Fruit fly (Drosophila melanogaster) whole organism, embryonic: ENCODE measurements around the gene PolG2.

Experiments
- Atf3 ChIP-seq: fragments of 200-800 bp; sonication (Bioruptor generic); optimal IDR thresholded peaks from 3 replicates; lab custom pipeline; 2016; ENCODE audit warnings: missing biosample characterization, missing genetic modification characterization
- Blimp-1 ChIP-seq: fragments of 200-800 bp; sonication (Bioruptor generic); optimal IDR thresholded peaks from 3 replicates; lab custom pipeline; 2018; ENCODE audit warnings: missing biosample characterization, missing genetic modification characterization, mild to moderate bottlenecking, moderate library complexity, missing genetic modification reagents
- CG10321 ChIP-seq: fragments of 200-800 bp; sonication (Bioruptor generic); IDR thresholded peaks from 2 replicates; pipeline ENCODE4 v1.3.6; 2022; ENCODE audit warnings: missing biosample characterization, missing genetic modification characterization
- CG10366 ChIP-seq: fragments of 200-800 bp; sonication (Bioruptor generic); IDR thresholded peaks from 2 replicates; pipeline ENCODE4 v1.3.6; 2022; ENCODE audit warnings: missing biosample characterization, missing genetic modification characterization
- CG10654 ChIP-seq: fragments of 200-800 bp; sonication (Bioruptor generic); optimal IDR thresholded peaks from 2 replicates; lab custom pipeline; 2016; ENCODE audit warnings: missing biosample characterization, missing genetic modification characterization
- CG12769 ChIP-seq: fragments of 200-800 bp; sonication (Bioruptor generic); optimal IDR thresholded peaks from 2 replicates; lab custom pipeline; 2019; ENCODE audit warnings: missing biosample characterization, mild to moderate bottlenecking, missing genetic modification characterization, moderate library complexity
- CG13123 ChIP-seq: fragments of 200-800 bp; sonication (Bioruptor generic); optimal IDR thresholded peaks from 2 replicates; lab custom pipeline; 2016; ENCODE audit warnings: missing biosample characterization, missing genetic modification characterization
- CG13287 ChIP-seq: fragments of 200-800 bp; sonication (Bioruptor generic); IDR thresholded peaks from 2 replicates; pipeline ENCODE4 v1.3.6; 2022; ENCODE audit warnings: missing biosample characterization, missing genetic modification characterization; ENCODE audit not compliant: partially characterized antibody
- CG18764 ChIP-seq: fragments of 200-800 bp; sonication (Bioruptor generic); optimal IDR thresholded peaks from 3 replicates; lab custom pipeline; 2016; ENCODE audit warnings: missing biosample characterization, missing genetic modification characterization
- CG3065 ChIP-seq: fragments of 200-800 bp; sonication (Bioruptor generic); optimal IDR thresholded peaks from 2 replicates; lab custom pipeline; 2016; ENCODE audit warnings: missing biosample characterization, missing genetic modification characterization
- CG31388 ChIP-seq: fragments of 200-800 bp; sonication (Bioruptor generic); optimal IDR thresholded peaks from 2 replicates; lab custom pipeline; 2016; ENCODE audit warnings: missing biosample characterization, missing genetic modification characterization
- CG34224 ChIP-seq: fragments of 200-800 bp; sonication (Bioruptor generic); IDR thresholded peaks from 3 replicates; pipeline ENCODE4 v1.3.6; 2022; ENCODE audit warnings: missing biosample characterization, missing genetic modification characterization; ENCODE audit not compliant: partially characterized antibody
- CG4328 ChIP-seq: fragments of 200-800 bp; sonication (Bioruptor generic); optimal IDR thresholded peaks from 3 replicates; lab custom pipeline; 2017; ENCODE audit warnings: missing biosample characterization, missing genetic modification reagents, missing genetic modification characterization
- CG43689 ChIP-seq: fragments of 200-800 bp; sonication (Bioruptor generic); IDR thresholded peaks from 2 replicates; pipeline ENCODE4 v1.3.6; 2022; ENCODE audit warnings: missing biosample characterization, missing genetic modification characterization
- CG6765 ChIP-seq: fragments of 200-800 bp; sonication (Bioruptor generic); optimal IDR thresholded peaks from 3 replicates; lab custom pipeline; 2017; ENCODE audit warnings: missing biosample characterization, mild to moderate bottlenecking, missing genetic modification characterization
- CG7786 ChIP-seq: fragments of 200-800 bp; sonication (Bioruptor generic); optimal IDR thresholded peaks from 2 replicates; lab custom pipeline; 2016; ENCODE audit warnings: missing biosample characterization, missing genetic modification characterization
- CG8089 ChIP-seq: fragments of 200-800 bp; sonication (Bioruptor generic); optimal IDR thresholded peaks from 3 replicates; lab custom pipeline; 2016; ENCODE audit warnings: missing biosample characterization, missing genetic modification characterization
- D19A ChIP-seq: fragments of 200-800 bp; optimal IDR thresholded peaks from 3 replicates; lab custom pipeline; 2019; ENCODE audit warnings: missing biosample characterization, mild to moderate bottlenecking, missing genetic modification characterization, moderate library complexity
- Dll ChIP-seq: fragments of 200-800 bp; sonication (Bioruptor generic); IDR thresholded peaks from 4 replicates; pipeline ENCODE4 v1.3.6; 2022; ENCODE audit warnings: missing biosample characterization, missing genetic modification characterization; ENCODE audit not compliant: partially characterized antibody
- Dp ChIP-seq: fragments of 200-800 bp; sonication (Bioruptor generic); optimal IDR thresholded peaks from 2 replicates; lab custom pipeline; 2018; ENCODE audit warnings: missing biosample characterization, mild to moderate bottlenecking, missing genetic modification characterization, moderate library complexity
- Dref ChIP-seq: fragments of 200-800 bp; sonication (Bioruptor generic); IDR thresholded peaks from 2 replicates; pipeline ENCODE4 v1.3.6; 2022; ENCODE audit warnings: missing biosample characterization, missing genetic modification characterization
- GATAe ChIP-seq: fragments of 200-800 bp; sonication (Bioruptor generic); conservative IDR thresholded peaks from 2 replicates; pipeline ENCODE4 v1.3.6; 2022; ENCODE audit warnings: missing biosample characterization, missing genetic modification characterization
- HLH3B ChIP-seq: fragments of 200-800 bp; sonication (Bioruptor generic); IDR thresholded peaks from 2 replicates; pipeline ENCODE4 v1.3.6; 2022; ENCODE audit warnings: missing biosample characterization, missing genetic modification characterization
- HmgZ ChIP-seq: fragments of 200-800 bp; sonication (Bioruptor generic); optimal IDR thresholded peaks from 2 replicates; lab custom pipeline; 2018; ENCODE audit warnings: missing biosample characterization, mild to moderate bottlenecking, missing genetic modification characterization
- Lhr ChIP-seq: fragments of 200-800 bp; sonication (Bioruptor generic); optimal IDR thresholded peaks from 3 replicates; lab custom pipeline; 2017; ENCODE audit warnings: mild to moderate bottlenecking, missing biosample characterization, missing genetic modification reagents, missing genetic modification characterization
- Sox100B ChIP-seq: fragments of 200-800 bp; sonication (Bioruptor generic); optimal IDR thresholded peaks from 3 replicates; lab custom pipeline; 2018; ENCODE audit warnings: missing biosample characterization, mild to moderate bottlenecking, missing genetic modification characterization
- Sox102F ChIP-seq: fragments of 200-800 bp; sonication (Bioruptor generic); optimal IDR thresholded peaks from 2 replicates; lab custom pipeline; 2018; ENCODE audit warnings: missing biosample characterization, mild to moderate bottlenecking, missing genetic modification characterization, moderate library complexity
- Trl ChIP-seq, 3 experiments: fragments of >200 bp in 2 of 3; fragments of 200-800 bp in 1 of 3; sonication (Bioruptor generic) in 1 of 3; optimal IDR thresholded peaks; 2 replicates in 1 of 3; 3 replicates in 2 of 3; lab custom pipeline; 2016 to 2017; ENCODE audit warnings: missing biosample characterization in 1 of 3, missing genetic modification characterization in 1 of 3
- Vsx1 ChIP-seq: fragments of 200-800 bp; sonication (Bioruptor generic); optimal IDR thresholded peaks from 2 replicates; lab custom pipeline; 2017; ENCODE audit warnings: missing biosample characterization, mild to moderate bottlenecking, missing genetic modification characterization, missing genetic modification reagents
- abd-A ChIP-seq: fragments of 200-800 bp; sonication (Bioruptor generic); optimal IDR thresholded peaks from 3 replicates; lab custom pipeline; 2019; ENCODE audit warnings: missing biosample characterization, mild to moderate bottlenecking, missing genetic modification characterization, moderate library complexity
- ac ChIP-seq: fragments of 200-800 bp; sonication (Bioruptor generic); optimal IDR thresholded peaks from 3 replicates; lab custom pipeline; 2017; ENCODE audit warnings: missing biosample characterization, mild to moderate bottlenecking, missing genetic modification characterization
- bbx ChIP-seq: fragments of 200-800 bp; sonication (Bioruptor generic); IDR thresholded peaks from 2 replicates; pipeline ENCODE4 v1.3.6; 2022; ENCODE audit warnings: missing biosample characterization, missing genetic modification characterization; ENCODE audit not compliant: partially characterized antibody
- caup ChIP-seq: fragments of 200-800 bp; sonication (Bioruptor generic); optimal IDR thresholded peaks from 3 replicates; lab custom pipeline; 2017; ENCODE audit warnings: missing biosample characterization, mild to moderate bottlenecking, missing genetic modification characterization, moderate library complexity; ENCODE audit not compliant: severe bottlenecking
- chm ChIP-seq: fragments of 200-800 bp; sonication (Bioruptor generic); IDR thresholded peaks from 2 replicates; pipeline ENCODE4 v1.3.6; 2022; ENCODE audit warnings: missing biosample characterization, missing genetic modification characterization
- ci ChIP-seq: fragments of 200-800 bp; sonication (Bioruptor generic); IDR thresholded peaks from 3 replicates; pipeline ENCODE4 v1.3.6; 2022; ENCODE audit warnings: missing biosample characterization, missing genetic modification characterization
- corto ChIP-seq: fragments of 200-800 bp; sonication (Bioruptor generic); optimal IDR thresholded peaks from 2 replicates; lab custom pipeline; 2016; ENCODE audit warnings: missing biosample characterization, mild to moderate bottlenecking, missing genetic modification characterization, moderate library complexity
- dimm ChIP-seq: fragments of 200-800 bp; sonication (Bioruptor generic); IDR thresholded peaks from 2 replicates; pipeline ENCODE4 v1.3.6; 2022; ENCODE audit warnings: missing biosample characterization, missing genetic modification characterization
- ems ChIP-seq: fragments of 200-800 bp; sonication (Bioruptor generic); optimal IDR thresholded peaks from 3 replicates; lab custom pipeline; 2016; ENCODE audit warnings: missing biosample characterization, missing genetic modification characterization
- eve ChIP-seq, 2 experiments: fragments of >200 bp; optimal IDR thresholded peaks; 2 replicates each; lab custom pipeline; 2017; ENCODE audit warnings: missing biosample characterization in 2 of 2, missing genetic modification characterization in 2 of 2
- fd96Cb ChIP-seq: fragments of 200-800 bp; sonication (Bioruptor generic); optimal IDR thresholded peaks from 2 replicates; lab custom pipeline; 2018; ENCODE audit warnings: missing biosample characterization, mild to moderate bottlenecking, missing genetic modification characterization, moderate library complexity
- grau ChIP-seq: fragments of 200-800 bp; optimal IDR thresholded peaks from 3 replicates; lab custom pipeline; 2019; ENCODE audit warnings: missing biosample characterization, mild to moderate bottlenecking, missing genetic modification characterization, moderate library complexity
- gro ChIP-seq: fragments of 200-800 bp; sonication (Bioruptor generic); optimal IDR thresholded peaks from 2 replicates; lab custom pipeline; 2016; ENCODE audit warnings: missing biosample characterization, missing genetic modification characterization
- gt ChIP-seq: fragments of 200-800 bp; sonication (Bioruptor generic); IDR thresholded peaks from 2 replicates; pipeline ENCODE4 v1.3.6; 2022; ENCODE audit warnings: missing biosample characterization, missing genetic modification characterization
- kay ChIP-seq: fragments of 200-800 bp; sonication (Bioruptor generic); optimal IDR thresholded peaks from 2 replicates; lab custom pipeline; 2016; ENCODE audit warnings: missing biosample characterization, missing genetic modification characterization
- ken ChIP-seq: fragments of 200-800 bp; sonication (Bioruptor generic); IDR thresholded peaks from 3 replicates; pipeline ENCODE4 v1.3.6; 2022; ENCODE audit warnings: missing biosample characterization, missing genetic modification characterization
- kni ChIP-seq: fragments of 200-800 bp; sonication (Bioruptor generic); optimal IDR thresholded peaks from 3 replicates; lab custom pipeline; 2017; ENCODE audit warnings: mild to moderate bottlenecking, missing biosample characterization, missing genetic modification reagents, missing genetic modification characterization
- odd ChIP-seq: fragments of 200-800 bp; sonication (Bioruptor generic); optimal IDR thresholded peaks from 2 replicates; lab custom pipeline; 2017; ENCODE audit warnings: missing biosample characterization, mild to moderate bottlenecking, missing genetic modification characterization
- org-1 ChIP-seq: fragments of 200-800 bp; sonication (Bioruptor generic); optimal IDR thresholded peaks from 2 replicates; lab custom pipeline; 2017; ENCODE audit warnings: missing biosample characterization, missing genetic modification characterization
- peb ChIP-seq: fragments of 200-800 bp; sonication (Bioruptor generic); IDR thresholded peaks from 2 replicates; pipeline ENCODE4 v1.3.6; 2022; ENCODE audit warnings: missing biosample characterization, missing genetic modification characterization
- shn ChIP-seq: fragments of 200-800 bp; sonication (Bioruptor generic); optimal IDR thresholded peaks from 3 replicates; lab custom pipeline; 2016; ENCODE audit warnings: missing biosample characterization, missing genetic modification characterization
- yki ChIP-seq: fragments of >200 bp; optimal IDR thresholded peaks from 3 replicates; lab custom pipeline; 2018

Gene PolG2

dm6 chr2L:13877934-13878580, 45.2 kb upstream of the PolG2 start (continued):
- TF ChIP-seq corto (peak; percentile 47), Dref (GFP tag; lab: Robert Waterston, UW) (no peak), abd-A (tag; lab: Kevin White, UChicago) (peak; percentile 9), Blimp-1 (GFP tag; lab: Kevin White, UChicago) (no peak), gt (GFP tag; lab: Robert Waterston, UW) (no peak), yki (peak; percentile 25), bbx (GFP tag; lab: Robert Waterston, UW) (0 out of 2 replicates have a peak, but pooled peaks have one; percentile 15), shn (GFP tag; lab: Kevin White, UChicago) (no peak), Dll (GFP tag; lab: Robert Waterston, UW) (0 out of 4 replicates have a peak, but pooled peaks have one; percentile 25), CG7786 (GFP tag; lab: Kevin White, UChicago) (no peak), org-1 (GFP tag; lab: Kevin White, UChicago) (no peak), CG13287 (GFP tag; lab: Robert Waterston, UW) (no peak), CG10321 (no peak), CG43689 (GFP tag; lab: Robert Waterston, UW) (no peak), ken (GFP tag; lab: Robert Waterston, UW) (no peak), dimm (GFP tag; lab: Robert Waterston, UW) (no peak), caup (GFP tag; lab: Kevin White, UChicago) (no peak), HLH3B (GFP tag; lab: Robert Waterston, UW) (no peak), grau (tag; lab: Kevin White, UChicago) (no peak), Vsx1 (GFP tag; lab: Kevin White, UChicago) (peak; percentile 21), ems (no peak), CG8089 (GFP tag; lab: Kevin White, UChicago) (no peak), CG10654 (GFP tag; lab: Kevin White, UChicago) (no peak), Lhr (GFP tag; lab: Kevin White, UChicago) (no peak), Trl (optimal IDR thresholded peaks at IDR 0.05; lab: Kevin White, UChicago) (peak; percentile 87 to 90), Trl (GFP tag; optimal IDR thresholded peaks at IDR 0.05; lab: Kevin White, UChicago) (no peak), CG3065 (GFP tag; lab: Kevin White, UChicago) (no peak), eve (GFP tag; optimal IDR thresholded peaks at IDR 0.05; lab: Kevin White, UChicago) (peak in 1 of 2 experiments; percentile 34), odd (GFP tag; lab: Kevin White, UChicago) (no peak), Dp (no peak), kay (GFP tag; lab: Kevin White, UChicago) (no peak), ac (no peak), HmgZ (no peak), D19A (no peak), fd96Cb (tag; lab: Kevin White, UChicago) (no peak), chm (GFP tag; lab: Robert Waterston, UW) (peak; percentile 35; the same call in 1 of the 2 replicates), gro (GFP tag; lab: Kevin White, UChicago) (no peak), CG10366 (GFP tag; lab: Robert Waterston, UW) (no peak), CG34224 (GFP tag; lab: Robert Waterston, UW) (no peak)

dm6 chr2L:13876698-13877097, 43.8 kb upstream of the PolG2 start:
- TF ChIP-seq CG31388 (GFP tag; lab: Kevin White, UChicago) = no peak
- TF ChIP-seq CG13123 (GFP tag; lab: Kevin White, UChicago) = no peak
- no peak for TF ChIP-seq kni (GFP tag; lab: Kevin White, UChicago)
- TF ChIP-seq CG18764 = no peak
- TF ChIP-seq CG6765 (GFP tag; lab: Kevin White, UChicago) = no peak
- TF ChIP-seq ci (GFP tag; lab: Robert Waterston, UW) = no peak; the same call in 2 of the 3 replicates
- TF ChIP-seq peb (GFP tag; lab: Robert Waterston, UW) = no peak
- no peak for TF ChIP-seq Atf3 (GFP tag; lab: Kevin White, UChicago)
- TF ChIP-seq CG8089 (GFP tag; lab: Kevin White, UChicago) = no peak
- no peak for TF ChIP-seq Sox100B (GFP tag; lab: Kevin White, UChicago)
- TF ChIP-seq CG4328 (GFP tag; lab: Kevin White, UChicago) = no peak
- no peak for TF ChIP-seq GATAe (GFP tag; lab: Robert Waterston, UW)
- TF ChIP-seq Sox102F (GFP tag; lab: Kevin White, UChicago) = peak; percentile 41
- TF ChIP-seq CG12769 (tag; lab: Kevin White, UChicago) = no peak
